Worm (Caenorhabditis elegans) whole organism, early embryonic: ENCODE data around the gene ZC412.10.
"Not testable (repeated sequence)": the region's sequence is repeated elsewhere in the genome, so short reads cannot be mapped to it uniquely, and the experiment has no call there.

ENCODE experiments used
- F13C5.2 ChIP-seq: sonication (generic microtip); optimal IDR thresholded peaks from 2 replicates; lab custom pipeline; 2017; ENCODE audit warnings: mild to moderate bottlenecking, missing genetic modification characterization, inconsistent platforms, missing compliant biosample characterization
- flt-1 ChIP-seq: fragments of 200-800 bp; sonication (Bioruptor generic); IDR thresholded peaks from 2 replicates; pipeline ENCODE4 v1.3.6; 2022; ENCODE audit warnings: missing genetic modification characterization, missing compliant biosample characterization

- not testable (repeated sequence) for TF ChIP-seq F13C5.2 (tag; lab: Kevin White, UChicago); flt-1 (GFP tag; lab: Robert Waterston, UW)
Observed at ce11 chrV:14826952-14827351, 49.7 kb downstream of the ZC412.10 start, which contains the start of gene nspa-8.
